Worm (Caenorhabditis elegans) whole organism, L1 larva: ENCODE results near the gene Y55F3BR.10.

Experiments
- ama-1 ChIP-seq: fragments of 150-350 bp; optimal IDR thresholded peaks from 2 replicates; lab custom pipeline; 2014
- pag-3 ChIP-seq: sonication (generic microtip); optimal IDR thresholded peaks from 2 replicates; lab custom pipeline; 2017; ENCODE audit warnings: missing genetic modification characterization, mild to moderate bottlenecking, missing compliant biosample characterization, antibody characterized with exemption, borderline replicate concordance; ENCODE audit not compliant: insufficient read depth
- tbx-2 ChIP-seq: sonication (generic microtip); optimal IDR thresholded peaks from 2 replicates; lab custom pipeline; 2016; ENCODE audit warnings: missing genetic modification characterization, missing compliant biosample characterization

DNA sequence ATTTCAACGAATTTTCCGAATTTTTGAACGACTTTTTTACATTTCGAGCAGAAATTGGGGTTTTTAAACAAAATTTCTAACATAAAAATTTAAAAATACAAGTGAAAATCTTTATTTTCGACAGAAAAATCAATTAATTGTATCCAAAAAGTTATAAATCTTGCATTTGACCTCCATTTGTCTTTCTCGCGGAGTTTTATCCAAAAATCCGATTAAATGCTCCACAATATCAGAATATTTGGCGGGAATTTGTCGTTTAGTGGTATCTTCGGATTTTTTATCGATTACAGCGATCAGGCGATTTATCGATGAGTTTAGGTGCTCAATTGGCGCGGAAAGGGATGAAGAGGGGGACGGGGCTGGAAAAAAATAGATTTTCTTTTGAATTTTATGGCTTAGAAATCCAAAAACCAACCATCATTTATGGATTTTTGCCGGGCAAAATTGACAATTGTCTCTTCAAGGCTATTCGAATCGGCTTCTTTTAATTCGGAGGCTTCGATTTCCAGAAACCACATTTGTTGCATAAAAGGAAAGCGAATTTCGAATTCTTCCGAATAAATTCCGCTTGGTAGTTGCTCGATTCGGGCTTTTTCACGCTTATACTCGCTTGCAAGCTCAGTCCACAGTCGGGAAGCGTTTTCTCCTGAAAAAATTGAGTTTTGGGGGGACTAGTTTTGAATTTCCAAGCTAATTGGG is 1.8 kb upstream of the Y55F3BR.10 start:
- TF ChIP-seq pag-3 (tag; lab: Kevin White, UChicago) = no peak
- no peak for TF ChIP-seq tbx-2
- TF ChIP-seq ama-1 = no peak
